Worm (Caenorhabditis elegans): ENCODE data around the gene ubh-3.

ubh-3 gene

DNA sequence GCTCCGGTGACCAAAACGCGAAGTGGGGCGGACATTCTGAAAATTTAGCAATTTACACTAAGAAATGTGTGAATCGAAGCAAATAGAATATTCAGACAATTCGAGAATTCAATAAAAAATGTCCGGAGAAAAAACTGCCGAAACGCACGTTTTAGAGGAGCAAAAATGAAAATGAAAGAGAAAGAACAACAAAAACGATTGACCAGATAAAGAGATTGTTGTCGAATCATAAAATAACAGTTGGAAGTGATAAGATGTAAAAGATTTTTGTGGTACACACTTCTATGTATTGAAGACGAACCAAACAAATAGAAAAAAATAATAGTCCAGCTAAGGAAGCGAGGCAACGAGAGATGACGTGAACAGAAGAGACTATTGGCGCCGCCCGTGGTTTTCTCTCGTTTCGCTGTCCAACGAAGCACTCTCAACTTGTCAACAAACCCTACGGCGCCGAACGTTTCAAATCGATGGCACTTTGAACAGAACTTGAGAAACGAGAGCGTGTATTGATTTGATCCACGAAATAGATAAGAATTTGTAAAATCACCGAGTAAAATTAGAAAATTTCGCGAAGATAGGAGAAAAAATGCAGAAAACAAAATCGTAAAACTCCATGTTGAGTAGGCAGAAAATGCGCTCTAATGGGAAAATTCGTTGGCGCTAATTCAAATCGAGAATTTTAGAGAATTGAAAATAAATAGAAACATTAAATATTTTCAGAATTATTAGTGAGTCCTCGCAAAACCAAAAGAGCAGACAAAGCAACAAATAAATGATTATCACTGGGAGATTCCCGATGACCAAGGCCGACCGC, 8.1 kb upstream of the ubh-3 start, which contains the start of gene mdh-1:
Gene mdh-1, minus strand, starts transcription at position 36 of the 814 bp plus-strand sequence.
- peak; percentile 11 for TF ChIP-seq pax-3 (tag; optimal IDR thresholded peaks at IDR 0.05)
- TF ChIP-seq lin-35 (GFP tag; optimal IDR thresholded peaks at IDR 0.05): peak; percentile 30 to 71
- peak; percentile 7 for TF ChIP-seq mep-1 (tag; optimal IDR thresholded peaks at IDR 0.05)
- TF ChIP-seq nhr-19 (GFP tag; conservative IDR thresholded peaks at IDR 0.05): no peak
- peak; percentile 62 for TF ChIP-seq blmp-1 (tag; optimal IDR thresholded peaks at IDR 0.05)
- TF ChIP-seq C04F5.9 (tag; optimal IDR thresholded peaks at IDR 0.05): no peak
- TF ChIP-seq aly-2 (tag; optimal IDR thresholded peaks at IDR 0.05): no peak
- peak; percentile 33 for TF ChIP-seq fkh-8 (tag; optimal IDR thresholded peaks at IDR 0.05)
- no peak for TF ChIP-seq unc-30 (tag; optimal IDR thresholded peaks at IDR 0.05)
- peak in 1 of 2 experiments; percentile 75 for TF ChIP-seq efl-1 (optimal IDR thresholded peaks at IDR 0.05)
- TF ChIP-seq efl-1 (GFP tag; optimal IDR thresholded peaks at IDR 0.05 in 1 of 2): peak; percentile 72 to 96
- peak; percentile 29 for TF ChIP-seq elt-2 (tag; optimal IDR thresholded peaks at IDR 0.05)
- no peak for TF ChIP-seq rnt-1 (tag; optimal IDR thresholded peaks at IDR 0.05)
- TF ChIP-seq elt-3 (tag; optimal IDR thresholded peaks at IDR 0.05): peak in 1 of 6 experiments; percentile 40
- TF ChIP-seq dpl-1 (GFP tag; optimal IDR thresholded peaks at IDR 0.05): peak; percentile 44 to 79 (median 53)
- peak; percentile 13 for TF ChIP-seq nhr-47 (tag; optimal IDR thresholded peaks at IDR 0.05)
- TF ChIP-seq aha-1 (tag; optimal IDR thresholded peaks at IDR 0.05): no peak
- TF ChIP-seq unc-130 (tag; optimal IDR thresholded peaks at IDR 0.05): no peak
- TF ChIP-seq nhr-85 (tag): peak; percentile 30
- no peak for TF ChIP-seq ceh-8 (GFP tag; optimal IDR thresholded peaks at IDR 0.05)
- no peak for TF ChIP-seq unc-86 (tag; optimal IDR thresholded peaks at IDR 0.05)
- peak; percentile 58 for TF ChIP-seq lin-14 (GFP tag; optimal IDR thresholded peaks at IDR 0.05)
- peak in 1 of 2 experiments; percentile 25 for TF ChIP-seq egl-27 (tag; optimal IDR thresholded peaks at IDR 0.05)
- no peak for TF ChIP-seq mdl-1 (tag; optimal IDR thresholded peaks at IDR 0.05)

DNA sequence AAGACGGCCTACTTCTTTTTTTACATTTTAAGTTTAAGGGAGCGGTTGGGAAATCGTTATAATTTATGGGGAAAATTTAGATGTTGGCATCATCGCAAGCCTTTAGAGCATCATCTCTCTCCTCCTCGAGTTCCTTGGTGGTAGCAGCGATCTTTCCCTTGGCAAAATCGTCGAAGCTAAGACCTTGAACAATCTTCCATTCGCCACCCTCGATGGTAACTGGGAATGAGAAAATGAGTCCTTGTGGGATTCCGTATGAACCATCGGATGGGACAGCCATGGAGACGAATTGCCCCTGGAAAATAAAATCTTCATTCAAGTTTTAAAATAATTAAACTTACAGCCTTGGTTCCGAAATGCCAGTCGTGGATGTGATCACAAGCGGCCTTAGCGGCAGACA, 6.7 kb upstream of the ubh-3 start:
- TF ChIP-seq zag-1 (tag; optimal IDR thresholded peaks at IDR 0.05) (no peak), ceh-88 (GFP tag; IDR thresholded peaks at IDR 0.05) (no peak), nhr-12 (tag; optimal IDR thresholded peaks at IDR 0.05) (no peak), ces-1 (GFP tag; optimal IDR thresholded peaks at IDR 0.05) (no peak), efl-3 (GFP tag; optimal IDR thresholded peaks at IDR 0.05) (no peak), Y116A8C.19 (tag; optimal IDR thresholded peaks at IDR 0.05; ENCODE audit: borderline replicate concordance) (no peak), blmp-1 (tag; optimal IDR thresholded peaks at IDR 0.05) (no peak), egl-27 (tag; optimal IDR thresholded peaks at IDR 0.05) (no peak), lin-13 (GFP tag; optimal IDR thresholded peaks at IDR 0.05) (no peak), xbp-1 (tag; optimal IDR thresholded peaks at IDR 0.05) (no peak), egl-13 (tag; optimal IDR thresholded peaks at IDR 0.05) (no peak), snpc-4 (tag; optimal IDR thresholded peaks at IDR 0.05) (no peak), tbx-2 (tag; optimal IDR thresholded peaks at IDR 0.05) (no peak), aha-1 (tag; optimal IDR thresholded peaks at IDR 0.05) (no peak), mep-1 (tag; optimal IDR thresholded peaks at IDR 0.05) (no peak), mdl-1 (tag; optimal IDR thresholded peaks at IDR 0.05) (no peak), isw-1 (GFP tag; IDR thresholded peaks at IDR 0.05) (no peak), skn-1 (tag; optimal IDR thresholded peaks at IDR 0.05) (no peak), sptf-1 (tag; optimal IDR thresholded peaks at IDR 0.05) (no peak), fkh-8 (tag; optimal IDR thresholded peaks at IDR 0.05) (no peak)

DNA sequence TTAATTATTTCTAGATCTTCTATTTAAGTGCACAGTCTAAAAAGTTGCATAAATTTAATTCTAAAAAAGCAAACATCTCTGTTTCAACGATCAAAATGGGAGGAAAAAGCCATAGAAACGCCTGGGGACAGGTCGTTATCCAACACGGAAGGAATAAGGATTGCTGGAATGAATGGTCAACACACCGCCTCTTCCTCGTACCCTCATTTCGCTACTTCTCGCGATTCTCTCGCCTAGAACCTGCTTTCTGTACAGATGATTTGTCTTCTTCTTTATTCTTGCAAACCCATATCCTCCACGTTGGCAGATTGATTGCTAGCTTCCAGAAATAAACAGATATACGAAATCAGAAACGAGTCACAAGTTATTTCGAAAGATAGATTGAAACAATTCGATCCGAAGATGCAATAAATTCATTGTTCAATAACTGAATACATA, 6.3 kb upstream of the ubh-3 start, which contains the start of gene dpy-11:
Gene dpy-11, minus strand, starts transcription at position 354 of the 438 bp plus-strand sequence.
- no peak for TF ChIP-seq elt-2 (tag; optimal IDR thresholded peaks at IDR 0.05)
- no peak for TF ChIP-seq mdl-1 (tag; optimal IDR thresholded peaks at IDR 0.05)
- TF ChIP-seq sptf-1 (tag; optimal IDR thresholded peaks at IDR 0.05): no peak
- TF ChIP-seq ceh-90 (tag; optimal IDR thresholded peaks at IDR 0.05): no peak
- TF ChIP-seq ceh-88 (GFP tag; IDR thresholded peaks at IDR 0.05): no peak
- no peak for TF ChIP-seq nhr-28 (tag; optimal IDR thresholded peaks at IDR 0.05)
- no peak for TF ChIP-seq nhr-76 (tag; optimal IDR thresholded peaks at IDR 0.05)
- no peak for TF ChIP-seq tbx-2 (tag; optimal IDR thresholded peaks at IDR 0.05)
- TF ChIP-seq pqm-1 (tag; optimal IDR thresholded peaks at IDR 0.05): no peak
- TF ChIP-seq aly-2 (tag; optimal IDR thresholded peaks at IDR 0.05): peak; percentile 77
- no peak for TF ChIP-seq lin-13 (GFP tag; optimal IDR thresholded peaks at IDR 0.05)
- TF ChIP-seq lin-35 (GFP tag; optimal IDR thresholded peaks at IDR 0.05): peak in 1 of 2 experiments; percentile 12
- TF ChIP-seq egl-13 (tag; optimal IDR thresholded peaks at IDR 0.05): no peak
- TF ChIP-seq nhr-12 (tag; optimal IDR thresholded peaks at IDR 0.05): no peak
- no peak for TF ChIP-seq lin-15B (tag; optimal IDR thresholded peaks at IDR 0.05)
- TF ChIP-seq ztf-4 (tag; optimal IDR thresholded peaks at IDR 0.05): peak; percentile 60
- peak; percentile 38 for TF ChIP-seq blmp-1 (tag; optimal IDR thresholded peaks at IDR 0.05)
- TF ChIP-seq dpl-1 (GFP tag; optimal IDR thresholded peaks at IDR 0.05): no peak
- no peak for TF ChIP-seq skn-1 (tag; optimal IDR thresholded peaks at IDR 0.05)
- no peak for TF ChIP-seq C34B4.2 (tag; optimal IDR thresholded peaks at IDR 0.05)
- no peak for TF ChIP-seq nhr-77 (tag; optimal IDR thresholded peaks at IDR 0.05)
- peak; percentile 24 for TF ChIP-seq swsn-7 (tag; optimal IDR thresholded peaks at IDR 0.05)
- TF ChIP-seq nhr-84 (tag; optimal IDR thresholded peaks at IDR 0.05): no peak
